Worm (Caenorhabditis elegans) whole organism, mixed stage, embryonic: ENCODE data around the gene zchc-1A.

Experiments
- bed-3 ChIP-seq: fragments of 200-800 bp; sonication (Bioruptor generic); optimal IDR thresholded peaks from 3 replicates; lab custom pipeline; 2018; ENCODE audit warnings: mild to moderate bottlenecking, missing genetic modification characterization, moderate library complexity, missing compliant biosample characterization
- ces-1 ChIP-seq: fragments of 150-350 bp; optimal IDR thresholded peaks from 2 replicates; lab custom pipeline; 2014; ENCODE audit warnings: missing biosample characterization, missing genetic modification reagents, missing genetic modification characterization
- ham-2 ChIP-seq: fragments of 200-800 bp; sonication (Bioruptor generic); optimal IDR thresholded peaks from 2 replicates; lab custom pipeline; 2018; ENCODE audit warnings: mild to moderate bottlenecking, missing genetic modification characterization, missing compliant biosample characterization
- nhr-76 ChIP-seq: sonication (generic microtip); optimal IDR thresholded peaks from 2 replicates; lab custom pipeline; 2017; ENCODE audit warnings: missing biosample characterization, missing genetic modification characterization
- pha-4 ChIP-seq: fragments of 150-350 bp; optimal IDR thresholded peaks from 2 replicates; lab custom pipeline; 2018; ENCODE audit warnings: missing biosample characterization, missing genetic modification reagents, missing genetic modification characterization
- unc-62 ChIP-seq: fragments of 150-350 bp; optimal IDR thresholded peaks from 2 replicates; lab custom pipeline; 2014; ENCODE audit warnings: missing biosample characterization, missing genetic modification reagents, missing genetic modification characterization

DNA sequence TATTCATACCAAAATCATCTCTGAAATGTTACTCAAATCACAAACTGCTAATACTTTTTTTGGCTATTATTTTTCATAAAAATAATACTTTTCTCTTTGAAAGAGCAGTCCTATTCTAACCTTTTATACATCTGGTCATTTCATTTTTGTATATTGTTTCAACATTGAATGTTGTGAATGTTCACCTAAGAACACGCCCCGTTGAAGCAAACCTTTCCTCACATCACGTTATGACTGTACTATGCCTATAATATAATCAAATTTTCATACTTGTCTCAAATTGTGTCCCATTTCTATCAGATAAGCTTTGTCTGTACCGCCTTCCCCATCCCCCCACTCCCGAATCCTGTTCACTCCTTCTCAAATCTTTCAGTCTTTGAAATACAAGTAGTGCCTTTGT is 44.2 kb downstream of the zchc-1A start:
- no peak for TF ChIP-seq ham-2 (GFP tag; lab: Kevin White, UChicago)
- TF ChIP-seq nhr-76 (tag; lab: Kevin White, UChicago): no peak
- no peak for TF ChIP-seq pha-4 (tag; lab: Kevin White, UChicago)
- no peak for TF ChIP-seq bed-3 (GFP tag; lab: Kevin White, UChicago)
- TF ChIP-seq ces-1 (GFP tag; lab: Kevin White, UChicago): no peak
- no peak for TF ChIP-seq unc-62 (GFP tag; lab: Kevin White, UChicago)
